Worm (Caenorhabditis elegans) whole organism, L4/young adult: ENCODE measurements around the gene Y50E8A.11.
"Not testable (repeated sequence)": the region's sequence is repeated elsewhere in the genome, so short reads cannot be mapped to it uniquely, and the experiment has no call there.

Experiments
- W03F9.2 ChIP-seq: fragments of 150-350 bp; optimal IDR thresholded peaks from 2 replicates; lab custom pipeline; 2014; ENCODE audit warnings: missing biosample characterization, missing genetic modification characterization
- dao-5 ChIP-seq: sonication (generic microtip); optimal IDR thresholded peaks from 2 replicates; lab custom pipeline; 2016; ENCODE audit warnings: missing genotype, missing genetic modification characterization, moderate library complexity, missing compliant biosample characterization
- him-1 ChIP-seq: sonication (generic microtip); optimal IDR thresholded peaks from 2 replicates; lab custom pipeline; 2016; ENCODE audit warnings: missing genotype, missing genetic modification reagents, missing genetic modification characterization, missing compliant biosample characterization

Y50E8A.11 gene

DNA sequence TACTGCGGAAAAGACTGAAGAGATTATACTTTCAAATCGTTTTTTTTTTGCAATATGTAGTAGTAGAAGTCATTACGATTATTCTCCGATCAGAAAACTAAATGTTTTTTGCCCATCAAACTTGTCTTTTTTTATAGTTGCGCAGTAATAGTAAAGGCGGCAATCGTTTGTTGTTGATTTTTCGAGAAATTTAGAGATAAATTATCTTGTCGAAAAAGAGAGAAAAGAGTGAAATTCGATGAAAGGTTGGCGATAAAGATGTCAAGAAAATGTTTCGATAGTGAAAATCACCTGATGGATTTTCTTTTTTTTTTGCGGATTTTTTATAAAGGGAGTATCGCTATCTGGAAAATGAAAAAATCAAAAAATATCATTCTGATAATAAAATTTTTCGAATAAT is 7.2 kb downstream of the Y50E8A.11 start:
- TF ChIP-seq him-1: no peak
- no peak for TF ChIP-seq W03F9.2 (tag; lab: Kevin White, UChicago)
- TF ChIP-seq dao-5 (tag; lab: Kevin White, UChicago): no peak

DNA sequence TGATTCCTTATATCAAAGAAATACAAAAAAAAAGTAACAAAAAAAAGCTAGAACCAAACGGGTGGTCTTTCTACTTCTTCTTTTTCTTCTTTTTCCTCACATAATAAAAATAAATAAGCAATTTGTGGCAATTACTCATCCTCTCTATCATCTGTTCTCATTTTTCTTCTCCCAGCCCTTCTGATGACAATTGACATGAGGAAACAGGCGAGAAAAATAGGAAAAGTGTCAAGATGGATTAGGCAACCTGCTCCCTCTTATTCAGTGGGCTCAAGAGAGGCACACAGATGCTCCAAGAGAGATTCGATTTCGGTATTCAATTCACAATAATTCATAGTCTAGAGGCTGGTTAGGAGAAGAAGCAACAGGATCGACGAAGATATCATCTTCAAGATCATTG is 9.6 kb downstream of the Y50E8A.11 start:
- TF ChIP-seq W03F9.2 (tag; lab: Kevin White, UChicago) (no peak), him-1 (no peak), dao-5 (tag; lab: Kevin White, UChicago) (no peak)

DNA sequence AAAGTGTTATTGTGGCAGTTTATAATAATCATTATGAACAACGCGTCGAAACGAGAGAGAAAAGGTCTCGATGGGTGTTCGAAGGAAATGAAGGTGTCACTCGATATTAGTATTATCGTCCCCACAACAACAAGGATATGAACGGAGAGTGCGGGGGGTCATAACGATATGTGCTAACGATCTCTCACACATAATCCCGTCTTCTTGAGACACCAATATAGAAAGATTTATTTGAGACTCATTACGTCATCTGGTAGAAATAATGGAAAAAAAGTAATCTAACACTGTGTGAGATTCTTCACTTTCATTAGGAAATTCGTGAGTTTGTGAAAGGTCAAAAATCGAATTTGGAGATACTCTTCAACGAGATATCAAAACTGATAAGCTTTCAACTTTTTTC is 10.5 kb downstream of the Y50E8A.11 start:
- TF ChIP-seq dao-5 (tag; lab: Kevin White, UChicago): no peak
- no peak for TF ChIP-seq him-1
- no peak for TF ChIP-seq W03F9.2 (tag; lab: Kevin White, UChicago)

DNA sequence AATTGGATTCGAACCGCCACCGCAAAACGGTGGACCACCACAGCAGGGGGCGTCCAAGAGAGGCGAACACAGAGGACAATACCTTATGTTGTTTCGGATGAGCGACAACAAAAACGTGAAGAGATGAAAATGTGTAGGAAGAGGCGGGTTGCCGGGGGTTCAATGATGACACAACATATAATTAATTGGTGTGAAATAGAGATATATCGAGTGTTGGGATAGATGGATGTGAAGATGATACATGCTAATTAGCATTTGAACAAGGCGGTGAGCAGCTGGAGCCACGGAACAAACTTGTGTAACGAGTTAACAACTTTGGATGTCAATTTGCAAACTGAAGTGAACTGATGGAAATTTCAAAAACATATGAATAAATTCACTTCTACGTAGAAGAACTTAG is 11.1 kb downstream of the Y50E8A.11 start:
- no peak for TF ChIP-seq him-1
- no peak for TF ChIP-seq W03F9.2 (tag; lab: Kevin White, UChicago)
- no peak for TF ChIP-seq dao-5 (tag; lab: Kevin White, UChicago)

DNA sequence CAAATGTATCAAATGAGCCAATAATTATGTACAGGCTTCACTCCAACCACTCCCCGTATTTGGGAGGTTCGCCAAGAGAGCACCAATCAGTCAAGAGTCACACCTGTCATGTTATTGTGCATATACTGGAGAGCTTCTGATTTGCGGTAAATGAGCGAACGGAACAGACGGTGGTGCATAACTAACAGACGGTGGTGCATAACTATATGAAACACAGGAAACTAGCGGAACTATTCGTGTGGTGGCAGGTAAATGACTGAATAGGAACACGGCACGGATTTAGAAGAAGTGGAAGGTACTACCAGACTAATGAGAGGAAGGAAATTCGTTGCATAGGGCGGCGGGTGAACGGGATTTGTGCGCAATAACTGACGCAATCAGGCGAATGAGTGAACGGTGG is 11.8 kb downstream of the Y50E8A.11 start:
- TF ChIP-seq him-1 (no peak), W03F9.2 (tag; lab: Kevin White, UChicago) (no peak), dao-5 (tag; lab: Kevin White, UChicago) (no peak)

DNA sequence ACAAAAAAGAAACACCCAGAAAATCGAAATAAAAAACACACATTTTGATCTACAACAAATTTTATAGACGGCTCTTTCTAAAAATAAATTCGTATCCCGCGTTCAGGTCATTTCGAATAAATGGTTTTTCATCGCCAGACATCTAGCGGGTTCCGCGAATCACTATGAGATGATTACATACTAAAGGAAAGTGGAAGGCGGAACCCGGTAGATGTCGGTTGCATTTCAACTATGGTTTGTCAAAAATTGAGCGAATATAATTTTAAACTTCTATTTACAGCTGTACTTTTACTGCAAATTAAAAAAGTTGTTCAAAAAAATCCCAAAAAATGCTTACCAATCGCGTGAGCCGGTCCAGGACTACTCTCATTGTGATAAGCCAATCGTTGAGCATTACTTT is 16.7 kb downstream of the Y50E8A.11 start:
- TF ChIP-seq him-1 (no peak), W03F9.2 (tag; lab: Kevin White, UChicago) (no peak), dao-5 (tag; lab: Kevin White, UChicago) (no peak)

DNA sequence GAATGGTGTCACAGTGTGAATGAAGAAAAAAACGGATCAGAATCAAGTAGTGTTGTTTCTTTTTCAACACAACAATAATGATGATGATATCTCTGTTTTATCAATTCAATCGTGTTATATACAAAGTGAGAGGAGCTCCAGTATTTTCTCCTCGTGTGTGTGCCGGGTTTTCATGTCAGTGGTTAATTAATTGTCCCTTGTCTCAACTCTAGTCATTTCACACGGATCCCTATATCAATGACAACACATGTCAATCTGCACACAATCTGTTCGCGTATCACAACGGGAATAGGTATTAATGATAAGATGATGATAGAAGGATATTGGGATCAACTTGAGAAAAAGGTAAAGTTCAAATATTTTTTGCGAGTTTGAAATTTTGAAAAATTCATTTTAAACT is 19.2 kb downstream of the Y50E8A.11 start:
- no peak for TF ChIP-seq him-1
- no peak for TF ChIP-seq W03F9.2 (tag; lab: Kevin White, UChicago)
- TF ChIP-seq dao-5 (tag; lab: Kevin White, UChicago): no peak

DNA sequence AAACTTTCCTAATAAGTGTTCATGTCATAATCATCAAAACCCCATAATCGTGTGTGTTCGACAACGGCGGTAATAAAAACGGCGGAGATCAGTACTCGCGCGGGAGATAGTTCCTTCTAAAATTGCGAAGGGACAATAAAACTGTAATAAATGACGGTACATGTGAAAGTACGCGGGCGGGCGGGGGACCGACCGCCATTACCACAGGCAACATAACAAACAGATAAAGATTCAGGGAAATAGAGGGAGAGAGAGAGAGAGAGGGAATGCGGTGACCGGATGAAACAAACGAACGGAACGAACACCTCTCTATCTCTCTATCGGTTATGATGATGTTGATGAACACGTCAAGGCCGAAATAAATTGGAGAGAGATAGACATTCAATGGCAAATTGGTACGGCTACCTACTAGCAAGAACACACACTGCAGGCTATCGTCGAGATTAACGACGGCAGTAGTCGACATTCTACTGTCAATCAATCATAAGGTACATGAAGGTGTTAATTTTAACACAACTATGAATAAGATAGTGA is 25.0 kb downstream of the Y50E8A.11 start:
- TF ChIP-seq dao-5 (tag; lab: Kevin White, UChicago) (no peak), him-1 (no peak), W03F9.2 (tag; lab: Kevin White, UChicago) (no peak)

DNA sequence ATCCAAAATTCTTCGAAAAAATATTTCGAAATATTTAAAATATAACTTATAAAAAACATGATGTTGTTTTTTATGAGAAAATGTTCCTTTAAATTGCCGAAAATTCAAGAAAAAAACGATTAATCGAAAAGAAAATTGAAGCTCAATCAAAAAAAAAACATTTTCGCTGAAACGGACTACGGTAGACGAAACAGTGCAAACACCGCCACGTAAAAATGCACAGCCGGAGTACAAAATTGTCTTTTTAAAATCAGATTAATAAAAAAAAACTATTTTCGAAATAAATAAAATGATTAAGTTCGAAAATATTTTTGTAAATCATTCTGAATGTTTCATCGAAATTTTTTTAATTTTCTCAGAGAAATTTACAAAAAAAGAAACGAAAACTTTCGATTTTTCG is 32.3 kb downstream of the Y50E8A.11 start:
- no peak for TF ChIP-seq him-1
- TF ChIP-seq dao-5 (tag; lab: Kevin White, UChicago): no peak
- no peak for TF ChIP-seq W03F9.2 (tag; lab: Kevin White, UChicago)

DNA sequence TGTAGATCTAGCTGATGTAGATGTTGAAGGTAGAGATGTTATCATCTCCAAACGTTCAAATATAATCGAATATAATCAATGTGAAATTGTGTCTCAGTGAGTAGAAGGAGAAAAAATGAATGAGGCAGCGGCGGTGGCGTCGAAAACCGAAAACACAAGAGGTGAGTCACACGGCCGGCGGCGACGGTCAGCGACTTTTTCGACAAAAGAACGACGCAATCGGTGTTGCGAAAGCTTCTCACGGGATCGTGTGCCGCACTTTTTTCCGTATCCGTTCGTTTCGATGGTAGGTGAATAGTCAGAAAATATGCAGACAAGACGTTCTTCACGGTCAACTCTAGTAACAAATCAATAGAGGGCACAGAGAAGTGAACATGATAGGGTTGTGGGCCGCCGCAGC is 34.3 kb downstream of the Y50E8A.11 start, which contains the start of gene rin-1:
TSS of gene rin-1 (minus strand) at position 101 of the 400 bp plus-strand sequence.
- TF ChIP-seq dao-5 (tag; lab: Kevin White, UChicago) (no peak), him-1 (no peak), W03F9.2 (tag; lab: Kevin White, UChicago) (no peak)

DNA sequence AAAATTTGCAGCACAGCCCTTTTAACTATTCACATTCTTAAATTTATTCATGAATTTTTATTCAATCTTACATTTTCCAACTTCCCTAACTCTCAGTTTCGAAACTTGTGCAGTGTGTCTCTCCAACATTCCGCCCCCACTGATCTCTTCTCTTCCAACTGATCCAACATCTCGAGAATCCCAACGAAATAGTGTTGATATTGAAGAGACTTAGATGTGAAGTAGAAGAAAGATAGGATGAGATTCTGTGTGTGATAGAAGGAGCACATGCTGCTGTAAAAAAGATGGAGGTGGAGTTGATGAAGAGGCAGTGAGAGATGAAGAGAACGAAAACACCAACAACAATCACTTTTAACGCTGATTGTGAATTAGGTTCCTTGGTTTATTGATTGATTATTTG is 39.1 kb downstream of the Y50E8A.11 start:
- no peak for TF ChIP-seq dao-5 (tag; lab: Kevin White, UChicago)
- no peak for TF ChIP-seq him-1
- no peak for TF ChIP-seq W03F9.2 (tag; lab: Kevin White, UChicago)

DNA sequence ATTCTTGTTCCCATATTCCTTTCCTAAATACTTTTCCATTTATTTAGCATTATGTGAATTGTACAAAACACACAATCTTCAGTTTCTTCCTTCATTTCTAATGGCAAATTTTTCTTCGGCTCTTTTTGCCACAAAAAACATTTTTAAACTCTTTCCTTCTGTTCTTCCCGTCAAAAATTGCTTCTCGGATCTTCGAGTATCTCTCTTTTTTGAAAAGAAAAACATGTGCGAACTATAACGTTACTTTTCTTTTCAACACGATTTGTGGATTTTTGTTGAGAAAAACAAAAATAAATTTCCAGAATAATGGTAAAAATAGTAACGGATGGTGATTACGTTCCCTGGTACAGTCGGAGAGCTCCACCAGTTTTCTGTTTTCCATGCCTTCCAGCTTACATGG is 40.3 kb downstream of the Y50E8A.11 start, which contains the start of gene W06A7.2:
TSS of gene W06A7.2 (plus strand) at position 301 of the 400 bp plus-strand sequence.
- no peak for TF ChIP-seq dao-5 (tag; lab: Kevin White, UChicago)
- no peak for TF ChIP-seq him-1
- no peak for TF ChIP-seq W03F9.2 (tag; lab: Kevin White, UChicago)

DNA sequence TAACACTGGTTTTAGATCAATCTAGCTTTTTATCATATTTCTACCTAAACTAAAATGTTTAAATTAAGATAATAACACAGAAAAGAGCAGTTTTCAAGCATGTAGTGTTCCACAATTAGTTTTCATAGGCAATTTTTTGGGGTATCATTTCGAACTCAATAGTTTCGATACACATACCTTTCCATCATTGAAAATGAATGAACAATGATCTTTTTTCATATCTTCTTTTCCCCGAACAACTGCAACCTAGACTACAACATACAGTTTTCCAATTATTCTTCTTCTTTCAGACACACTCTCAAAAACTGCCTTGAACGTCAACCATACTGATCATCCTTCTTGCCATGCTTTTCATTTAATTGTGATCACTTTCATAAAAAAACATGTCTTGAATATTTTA is 42.9 kb downstream of the Y50E8A.11 start, which contains the start of gene W06A7.4:
TSS of gene W06A7.4 (plus strand) at position 301 of the 400 bp plus-strand sequence.
- TF ChIP-seq dao-5 (tag; lab: Kevin White, UChicago) (no peak), him-1 (no peak), W03F9.2 (tag; lab: Kevin White, UChicago) (no peak)

DNA sequence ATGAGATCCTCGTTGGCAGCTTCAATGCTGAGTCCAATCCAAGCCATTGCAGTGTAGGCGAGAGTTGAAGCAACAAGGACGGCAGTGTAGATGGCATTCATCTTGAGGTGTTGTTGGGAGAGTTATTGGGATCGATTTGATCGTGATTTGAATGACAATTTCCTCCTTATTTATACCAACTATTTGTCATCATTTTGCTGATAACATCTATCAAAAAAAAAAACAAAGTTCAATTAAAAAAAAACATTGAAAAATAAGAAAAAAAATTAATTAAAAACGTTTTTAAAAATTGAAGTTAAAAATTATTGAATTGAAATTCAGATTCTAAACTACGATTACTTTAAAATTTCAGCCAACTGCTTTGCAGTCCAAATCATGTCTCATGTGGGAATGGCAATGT is 45.7 kb downstream of the Y50E8A.11 start, which contains the start of gene nspa-8:
TSS of gene nspa-8 (minus strand) at position 101 of the 400 bp plus-strand sequence.
- not testable (repeated sequence) for TF ChIP-seq W03F9.2 (tag; lab: Kevin White, UChicago); him-1; dao-5 (tag; lab: Kevin White, UChicago)

DNA sequence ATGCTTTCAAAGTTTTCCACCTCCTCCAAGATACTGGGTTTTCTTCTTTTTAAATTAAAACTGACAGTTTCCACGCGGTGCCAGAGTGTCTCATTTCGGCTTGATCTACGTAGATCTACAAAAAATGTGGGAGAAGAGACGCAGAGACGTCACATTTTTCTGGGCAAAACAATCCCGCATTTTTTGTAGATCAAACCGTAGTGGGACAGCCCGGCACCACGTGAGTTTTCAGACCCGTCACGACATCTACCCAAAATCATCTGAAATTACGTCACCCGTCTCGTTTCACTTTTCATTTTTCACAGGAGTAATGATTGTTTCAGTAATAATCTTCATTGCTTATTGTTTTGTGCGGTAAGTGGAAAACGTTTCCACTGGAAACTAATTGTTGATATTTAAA is 47.2 kb downstream of the Y50E8A.11 start:
- no peak for TF ChIP-seq him-1
